Fruit fly (Drosophila melanogaster) whole organism: ENCODE data around the gene CG42570.

Source experiments
- Dll ChIP-seq: fragments of >200 bp; optimal IDR thresholded peaks from 2 replicates; lab custom pipeline; 2017
- EcR ChIP-seq, 2 experiments: fragments of >200 bp; optimal IDR thresholded peaks; 2 replicates each; lab custom pipeline; 2017; ENCODE audit warnings: missing biosample characterization in 2 of 2, missing genetic modification characterization in 2 of 2, missing genetic modification reagents in 2 of 2
- pan ChIP-seq: fragments of >200 bp; optimal IDR thresholded peaks from 2 replicates; lab custom pipeline; 2017
- psq ChIP-seq: fragments of >200 bp; optimal IDR thresholded peaks from 2 replicates; lab custom pipeline; 2017
- usp ChIP-seq: fragments of >200 bp; optimal IDR thresholded peaks from 2 replicates; lab custom pipeline; 2017; ENCODE audit warnings: missing biosample characterization, missing genetic modification characterization, mixed read lengths

- no peak for TF ChIP-seq Dll (lab: Kevin White, UChicago)
- no peak for TF ChIP-seq usp (GFP tag; lab: Kevin White, UChicago)
- TF ChIP-seq psq (lab: Kevin White, UChicago): no peak
- no peak for TF ChIP-seq pan
- TF ChIP-seq EcR (GFP tag; optimal IDR thresholded peaks at IDR 0.05; lab: Kevin White, UChicago): no peak
Measured at dm6 chr3L:15684017-15684416, 33.6 kb upstream of the CG42570 start.
